Fruit fly (Drosophila melanogaster) whole organism, embryonic: ENCODE data around the gene Gs2.

Experiments used
- Asciz ChIP-seq: fragments of 200-800 bp; sonication (Bioruptor generic); optimal IDR thresholded peaks from 2 replicates; lab custom pipeline; 2017; ENCODE audit warnings: missing biosample characterization, mild to moderate bottlenecking, missing genetic modification characterization, missing genetic modification reagents
- Atf6 ChIP-seq: fragments of 200-800 bp; sonication (Bioruptor generic); IDR thresholded peaks from 2 replicates; pipeline ENCODE4 v1.3.6; 2022; ENCODE audit warnings: missing biosample characterization, missing genetic modification characterization
- Awh ChIP-seq: fragments of 200-800 bp; sonication (Bioruptor generic); IDR thresholded peaks from 2 replicates; pipeline ENCODE4, ENCODE4 v1.3.6; 2022; ENCODE audit warnings: missing biosample characterization, missing genetic modification characterization
- B-H1 ChIP-seq: fragments of 200-800 bp; sonication (Bioruptor generic); IDR thresholded peaks from 3 replicates; pipeline ENCODE4 v1.3.6; 2022; ENCODE audit warnings: missing biosample characterization, missing genetic modification characterization
- BtbVII ChIP-seq: fragments of 200-800 bp; sonication (Bioruptor generic); optimal IDR thresholded peaks from 3 replicates; lab custom pipeline; 2017; ENCODE audit warnings: missing biosample characterization, mild to moderate bottlenecking, missing genetic modification characterization
- CG1024 ChIP-seq: fragments of 200-800 bp; sonication (Bioruptor generic); IDR thresholded peaks from 2 replicates; pipeline ENCODE4 v1.3.6; 2022; ENCODE audit warnings: missing biosample characterization, missing genetic modification characterization
- CG10274 ChIP-seq: fragments of 200-800 bp; sonication (Bioruptor generic); optimal IDR thresholded peaks from 3 replicates; lab custom pipeline; 2017; ENCODE audit warnings: missing biosample characterization, mild to moderate bottlenecking, missing genetic modification characterization
- CG10321 ChIP-seq: fragments of 200-800 bp; sonication (Bioruptor generic); IDR thresholded peaks from 2 replicates; pipeline ENCODE4 v1.3.6; 2022; ENCODE audit warnings: missing biosample characterization, missing genetic modification characterization
- CG11695 ChIP-seq: fragments of 200-800 bp; sonication (Bioruptor generic); IDR thresholded peaks from 3 replicates; pipeline ENCODE4 v1.3.6; 2022; ENCODE audit warnings: missing biosample characterization, missing genetic modification characterization
- CG12744 ChIP-seq: fragments of 200-800 bp; sonication (Bioruptor generic); optimal IDR thresholded peaks from 2 replicates; lab custom pipeline; 2016; ENCODE audit warnings: missing biosample characterization, missing genetic modification characterization
- CG14965 ChIP-seq: fragments of 200-800 bp; sonication (Bioruptor generic); optimal IDR thresholded peaks from 2 replicates; lab custom pipeline; 2016; ENCODE audit warnings: missing biosample characterization, missing genetic modification characterization, borderline replicate concordance
- CG17328 ChIP-seq: fragments of 200-800 bp; sonication (Bioruptor generic); IDR thresholded peaks from 2 replicates; pipeline ENCODE4 v1.3.6; 2022; ENCODE audit warnings: missing biosample characterization, missing genetic modification characterization
- CG1792 ChIP-seq: fragments of 200-800 bp; sonication (Bioruptor generic); optimal IDR thresholded peaks from 2 replicates; lab custom pipeline; 2016; ENCODE audit warnings: missing biosample characterization, missing genetic modification characterization
- CG18011 ChIP-seq: fragments of 200-800 bp; sonication (Bioruptor generic); optimal IDR thresholded peaks from 2 replicates; lab custom pipeline; 2017; ENCODE audit warnings: missing biosample characterization, missing genetic modification characterization, mild to moderate bottlenecking, moderate library complexity, missing genotype
- CG18619 ChIP-seq: fragments of 200-800 bp; sonication (Bioruptor generic); optimal IDR thresholded peaks from 3 replicates; lab custom pipeline; 2017; ENCODE audit warnings: missing biosample characterization, mild to moderate bottlenecking, missing genetic modification characterization
- CG2120 ChIP-seq: fragments of 200-800 bp; sonication (Bioruptor generic); optimal IDR thresholded peaks from 3 replicates; lab custom pipeline; 2016; ENCODE audit warnings: missing biosample characterization, missing genetic modification characterization
- CG2129 ChIP-seq: fragments of 200-800 bp; sonication (Bioruptor generic); IDR thresholded peaks from 2 replicates; pipeline ENCODE4 v1.3.6; 2022; ENCODE audit warnings: missing biosample characterization, missing genetic modification characterization; ENCODE audit not compliant: partially characterized antibody
- CG2678 ChIP-seq: fragments of 200-800 bp; sonication (Bioruptor generic); optimal IDR thresholded peaks from 3 replicates; lab custom pipeline; 2019; ENCODE audit warnings: missing biosample characterization, mild to moderate bottlenecking, missing genetic modification characterization, moderate library complexity
- CG34224 ChIP-seq: fragments of 200-800 bp; sonication (Bioruptor generic); IDR thresholded peaks from 3 replicates; pipeline ENCODE4 v1.3.6; 2022; ENCODE audit warnings: missing biosample characterization, missing genetic modification characterization; ENCODE audit not compliant: partially characterized antibody
- CG4730 ChIP-seq: fragments of 200-800 bp; sonication (Bioruptor generic); IDR thresholded peaks from 2 replicates; pipeline ENCODE4 v1.3.6; 2022; ENCODE audit warnings: missing biosample characterization, missing genetic modification characterization
- CG4854 ChIP-seq: fragments of 200-800 bp; sonication (Bioruptor generic); optimal IDR thresholded peaks from 2 replicates; lab custom pipeline; 2016; ENCODE audit warnings: missing biosample characterization, missing genetic modification characterization, inconsistent platforms
- CG6272 ChIP-seq: fragments of 200-800 bp; sonication (Bioruptor generic); IDR thresholded peaks from 2 replicates; pipeline ENCODE4 v1.3.6; 2022; ENCODE audit warnings: missing biosample characterization, missing genetic modification characterization
- CG6765 ChIP-seq: fragments of 200-800 bp; sonication (Bioruptor generic); optimal IDR thresholded peaks from 3 replicates; lab custom pipeline; 2017; ENCODE audit warnings: missing biosample characterization, mild to moderate bottlenecking, missing genetic modification characterization
- CG7786 ChIP-seq: fragments of 200-800 bp; sonication (Bioruptor generic); optimal IDR thresholded peaks from 2 replicates; lab custom pipeline; 2016; ENCODE audit warnings: missing biosample characterization, missing genetic modification characterization
- CG9932 ChIP-seq: fragments of 200-800 bp; sonication (Bioruptor generic); IDR thresholded peaks from 2 replicates; pipeline ENCODE4 v1.3.6; 2022; ENCODE audit warnings: missing biosample characterization, missing genetic modification characterization
- Dad ChIP-seq: fragments of 200-800 bp; sonication (Bioruptor generic); optimal IDR thresholded peaks from 3 replicates; lab custom pipeline; 2016; ENCODE audit warnings: missing biosample characterization, missing genetic modification characterization
- Dip3 ChIP-seq: fragments of 200-800 bp; sonication (Bioruptor generic); optimal IDR thresholded peaks from 3 replicates; lab custom pipeline; 2016; ENCODE audit warnings: missing biosample characterization, missing genetic modification characterization
- Drgx ChIP-seq: fragments of 200-800 bp; sonication (Bioruptor generic); IDR thresholded peaks from 2 replicates; pipeline ENCODE4 v1.3.6; 2022; ENCODE audit warnings: missing biosample characterization, missing genetic modification characterization
- E2f1 ChIP-seq: fragments of 200-800 bp; sonication (Bioruptor generic); IDR thresholded peaks from 2 replicates; pipeline ENCODE4 v1.3.6; 2022; ENCODE audit warnings: missing biosample characterization, missing genetic modification characterization
- ERR ChIP-seq: fragments of 200-800 bp; sonication (Bioruptor generic); optimal IDR thresholded peaks from 2 replicates; lab custom pipeline; 2016; ENCODE audit warnings: missing biosample characterization, missing genetic modification characterization
- Fer1 ChIP-seq: fragments of 200-800 bp; sonication (Bioruptor generic); optimal IDR thresholded peaks from 2 replicates; lab custom pipeline; 2017; ENCODE audit warnings: missing biosample characterization, mild to moderate bottlenecking, missing genetic modification characterization
- Gsc ChIP-seq: fragments of 200-800 bp; sonication (Bioruptor generic); IDR thresholded peaks from 2 replicates; pipeline ENCODE4 v1.3.6; 2022; ENCODE audit warnings: missing biosample characterization, missing genetic modification characterization
- Lim3 ChIP-seq: fragments of 200-800 bp; sonication (Bioruptor generic); IDR thresholded peaks from 2 replicates; pipeline ENCODE4 v1.3.6; 2022; ENCODE audit warnings: missing biosample characterization, missing genetic modification characterization
- Mrtf ChIP-seq: fragments of 200-800 bp; sonication (Bioruptor generic); IDR thresholded peaks from 3 replicates; pipeline ENCODE4 v1.3.6; 2022; ENCODE audit warnings: missing biosample characterization, missing genetic modification characterization
- Neu2 ChIP-seq: fragments of 200-800 bp; sonication (Bioruptor generic); optimal IDR thresholded peaks from 3 replicates; lab custom pipeline; 2016; ENCODE audit warnings: missing biosample characterization, missing genetic modification characterization, borderline replicate concordance
- Nf-YB ChIP-seq: fragments of 200-800 bp; sonication (Bioruptor generic); optimal IDR thresholded peaks from 3 replicates; lab custom pipeline; 2019; ENCODE audit warnings: missing biosample characterization, mild to moderate bottlenecking, missing genetic modification characterization, moderate library complexity
- Opbp ChIP-seq: fragments of 200-800 bp; sonication (Bioruptor generic); IDR thresholded peaks from 3 replicates; pipeline ENCODE4 v1.3.6; 2022; ENCODE audit warnings: missing biosample characterization, missing genetic modification characterization; ENCODE audit not compliant: partially characterized antibody
- Scr ChIP-seq: fragments of 200-800 bp; sonication (Bioruptor generic); IDR thresholded peaks from 2 replicates; pipeline ENCODE4 v1.3.6; 2022; ENCODE audit warnings: missing biosample characterization, missing genetic modification characterization; ENCODE audit not compliant: partially characterized antibody
- ap ChIP-seq: fragments of 200-800 bp; sonication (Bioruptor generic); IDR thresholded peaks from 2 replicates; pipeline ENCODE4 v1.3.6; 2022; ENCODE audit warnings: missing biosample characterization, missing genetic modification characterization
- esg ChIP-seq: fragments of 200-800 bp; sonication (Bioruptor generic); conservative IDR thresholded peaks from 2 replicates; pipeline ENCODE4 v1.3.6; 2022; ENCODE audit warnings: missing biosample characterization, missing genetic modification characterization
- fu2 ChIP-seq: fragments of 200-800 bp; sonication (Bioruptor generic); optimal IDR thresholded peaks from 2 replicates; lab custom pipeline; 2016; ENCODE audit warnings: missing biosample characterization, missing genetic modification characterization
- h ChIP-seq: fragments of >200 bp; optimal IDR thresholded peaks from 2 replicates; lab custom pipeline; 2017
- nmo ChIP-seq: fragments of 200-800 bp; sonication (Bioruptor generic); optimal IDR thresholded peaks from 2 replicates; lab custom pipeline; 2018; ENCODE audit warnings: missing biosample characterization, mild to moderate bottlenecking, missing genetic modification characterization, moderate library complexity
- pnt ChIP-seq: fragments of 200-800 bp; sonication (Bioruptor generic); optimal IDR thresholded peaks from 3 replicates; lab custom pipeline; 2016; ENCODE audit warnings: missing biosample characterization, missing genetic modification characterization
- repo ChIP-seq: fragments of 200-800 bp; sonication (Bioruptor generic); optimal IDR thresholded peaks from 2 replicates; lab custom pipeline; 2016; ENCODE audit warnings: missing biosample characterization, missing genetic modification characterization
- run ChIP-seq: fragments of 200-800 bp; sonication (Bioruptor generic); optimal IDR thresholded peaks from 3 replicates; lab custom pipeline; 2018; ENCODE audit warnings: missing biosample characterization, mild to moderate bottlenecking, missing genetic modification characterization
- sens-2 ChIP-seq: fragments of 200-800 bp; sonication (Bioruptor generic); IDR thresholded peaks from 2 replicates; pipeline ENCODE4 v1.3.6; 2022; ENCODE audit warnings: missing biosample characterization, missing genetic modification characterization
- sug ChIP-seq: fragments of 200-800 bp; optimal IDR thresholded peaks from 2 replicates; lab custom pipeline; 2019; ENCODE audit warnings: missing biosample characterization, mild to moderate bottlenecking, missing genetic modification characterization, moderate library complexity
- tna ChIP-seq: fragments of 200-800 bp; sonication (Bioruptor generic); IDR thresholded peaks from 2 replicates; pipeline ENCODE4 v1.3.6; 2022; ENCODE audit warnings: missing biosample characterization, missing genetic modification characterization; ENCODE audit not compliant: partially characterized antibody
- tx ChIP-seq: fragments of 200-800 bp; sonication (Bioruptor generic); optimal IDR thresholded peaks from 2 replicates; lab custom pipeline; 2016; ENCODE audit warnings: missing biosample characterization, missing genetic modification characterization

The Gs2 gene

DNA sequence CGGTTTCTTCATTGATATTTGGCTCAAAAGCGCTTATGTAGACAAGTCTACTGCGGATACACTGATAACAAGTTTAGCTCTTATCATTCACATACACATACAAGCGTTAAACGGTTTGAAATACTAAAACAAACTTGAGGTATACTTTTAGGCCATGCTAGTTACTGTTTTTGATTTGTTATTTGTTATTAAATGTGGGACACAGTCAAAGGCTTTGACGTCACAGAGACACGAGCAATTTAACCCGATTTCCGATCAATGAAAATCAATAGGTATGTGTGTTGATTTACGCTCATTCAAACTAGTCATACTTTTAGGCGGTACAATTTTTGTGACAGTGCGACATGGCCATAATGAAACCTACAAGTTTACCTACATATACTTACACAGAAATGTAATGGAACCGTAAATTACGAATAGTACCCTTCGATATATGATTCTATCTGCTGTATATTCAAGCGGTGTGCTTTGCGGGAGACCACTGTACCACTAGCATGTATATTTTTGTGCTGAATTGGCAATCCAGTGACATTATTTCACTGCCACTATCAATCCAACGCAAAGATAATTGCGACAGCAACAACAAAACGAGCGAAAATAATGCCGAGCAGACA is 24.3 kb downstream of the Gs2 start (continued):
- peak; percentile 63 for TF ChIP-seq ap (GFP tag; lab: Robert Waterston, UW)
- TF ChIP-seq Nf-YB (GFP tag; lab: Kevin White, UChicago): peak; percentile 2
- TF ChIP-seq run (tag; lab: Kevin White, UChicago): no peak
- TF ChIP-seq Opbp (GFP tag; lab: Robert Waterston, UW): no peak
- TF ChIP-seq E2f1 (GFP tag; lab: Robert Waterston, UW): peak; percentile 62
- peak; percentile 57 for TF ChIP-seq CG12744
- TF ChIP-seq Gsc (GFP tag; lab: Robert Waterston, UW): peak; percentile 42; the same call in 1 of the 2 replicates
- TF ChIP-seq pnt (GFP tag; lab: Kevin White, UChicago): peak; percentile 4
- peak; percentile 78 for TF ChIP-seq CG18619 (GFP tag; lab: Kevin White, UChicago)
- peak; percentile 87 for TF ChIP-seq Drgx (GFP tag; lab: Robert Waterston, UW)
- peak; percentile 83 for TF ChIP-seq ERR (GFP tag; lab: Kevin White, UChicago)
- TF ChIP-seq h (lab: Kevin White, UChicago): no peak
- peak; percentile 73; the same call in 2 of the 3 replicates for TF ChIP-seq CG11695 (GFP tag; lab: Robert Waterston, UW)
- TF ChIP-seq CG1792 (GFP tag; lab: Kevin White, UChicago): peak; percentile 77
- TF ChIP-seq Asciz: no peak
- TF ChIP-seq CG10321 (GFP tag; lab: Robert Waterston, UW): 0 out of 2 replicates have a peak, but pooled peaks have one; percentile 27
- no peak for TF ChIP-seq Neu2 (GFP tag; lab: Kevin White, UChicago)
- TF ChIP-seq CG34224: no peak
- TF ChIP-seq sens-2: no peak
- no peak for TF ChIP-seq CG2129
- TF ChIP-seq Awh (GFP tag; lab: Robert Waterston, UW): peak; percentile 73
- peak; percentile 80 for TF ChIP-seq Fer1 (GFP tag; lab: Kevin White, UChicago)
- TF ChIP-seq CG2120 (GFP tag; lab: Kevin White, UChicago): peak; percentile 97
- peak; percentile 78 for TF ChIP-seq Atf6
- peak; percentile 77 for TF ChIP-seq Mrtf (GFP tag; lab: Robert Waterston, UW)
- peak; percentile 71 for TF ChIP-seq B-H1 (GFP tag; lab: Robert Waterston, UW)
- TF ChIP-seq Scr: no peak
- peak; percentile 87 for TF ChIP-seq CG2678 (tag; lab: Kevin White, UChicago)
- TF ChIP-seq CG14965 (GFP tag; lab: Kevin White, UChicago): no peak
- peak; percentile 57 for TF ChIP-seq CG17328
- peak; percentile 67 for TF ChIP-seq CG10274 (GFP tag; lab: Kevin White, UChicago)
- TF ChIP-seq CG6765 (GFP tag; lab: Kevin White, UChicago): peak; percentile 39
- peak; percentile 75 for TF ChIP-seq sug
- TF ChIP-seq esg: peak; percentile 77
- TF ChIP-seq CG9932 (GFP tag; lab: Robert Waterston, UW): peak; percentile 95
- no peak for TF ChIP-seq Lim3 (GFP tag; lab: Robert Waterston, UW)
- TF ChIP-seq tna (GFP tag; lab: Robert Waterston, UW): no peak
- TF ChIP-seq CG7786 (GFP tag; lab: Kevin White, UChicago): peak; percentile 93
- TF ChIP-seq nmo (GFP tag; lab: Kevin White, UChicago): peak; percentile 54
- peak; percentile 54 for TF ChIP-seq CG4854 (GFP tag; lab: Kevin White, UChicago)
- peak; percentile 46; the same call in 1 of the 2 replicates for TF ChIP-seq CG6272 (GFP tag; lab: Robert Waterston, UW)
- TF ChIP-seq Dip3 (GFP tag; lab: Kevin White, UChicago): peak; percentile 95
- TF ChIP-seq repo (GFP tag; lab: Kevin White, UChicago): peak; percentile 4
- peak; percentile 71 for TF ChIP-seq CG4730 (GFP tag; lab: Robert Waterston, UW)
- peak; percentile 75 for TF ChIP-seq tx
- TF ChIP-seq CG18011: peak; percentile 23
- peak; percentile 87 for TF ChIP-seq fu2 (GFP tag; lab: Kevin White, UChicago)
- peak; percentile 72 for TF ChIP-seq BtbVII (GFP tag; lab: Kevin White, UChicago)
- 0 out of 2 replicates have a peak, but pooled peaks have one; percentile 40 for TF ChIP-seq CG1024 (GFP tag; lab: Robert Waterston, UW)
- peak; percentile 66 for TF ChIP-seq Dad (GFP tag; lab: Kevin White, UChicago)
